Fruit fly (Drosophila melanogaster): ENCODE measurements around the gene Or98b.

The Or98b gene

DNA sequence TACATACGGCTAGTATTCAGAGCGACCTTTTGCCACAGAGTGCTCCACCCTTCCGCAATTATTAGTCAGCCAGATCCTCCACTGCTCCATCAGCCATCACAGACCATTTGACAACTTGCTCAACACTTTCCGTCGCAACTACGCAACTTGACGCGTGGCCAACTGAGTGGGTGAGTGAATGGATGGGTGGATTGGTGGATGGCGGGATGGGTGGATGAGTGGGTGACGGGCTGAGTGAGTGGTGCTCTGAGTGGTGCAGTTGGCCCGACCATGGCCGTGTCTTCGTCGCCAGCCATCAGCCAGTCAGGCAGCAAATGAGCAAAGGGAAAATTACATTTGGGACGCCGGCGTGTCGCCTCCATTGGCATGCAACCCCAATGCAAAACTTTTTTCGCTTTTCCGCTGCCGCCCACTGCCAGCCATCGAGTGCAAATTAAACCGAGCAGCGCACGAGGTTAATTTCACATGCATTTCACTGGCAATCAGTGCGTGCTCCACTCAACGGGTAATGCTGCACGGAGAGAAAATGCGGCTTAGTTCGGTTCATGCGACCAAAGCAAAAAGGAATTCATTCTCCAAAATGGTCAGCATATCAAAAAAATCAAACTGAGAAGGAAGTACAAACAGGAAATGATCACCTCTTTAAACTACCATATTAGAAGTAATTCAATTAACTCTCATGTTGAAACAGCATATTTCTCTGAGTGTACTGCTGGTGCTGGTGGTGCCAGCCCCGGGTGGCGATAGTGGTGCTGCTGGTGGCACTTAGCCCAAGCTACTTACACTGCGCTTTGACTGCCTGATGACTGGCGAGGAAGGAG is 43.9 kb upstream of the Or98b start:
- 0 out of 3 replicates have a peak, but pooled peaks have one; percentile 27 for TF ChIP-seq CG11456 (GFP tag; IDR thresholded peaks at IDR 0.05)
- peak; percentile 58; the same call in 1 of the 3 replicates for TF ChIP-seq z (GFP tag; IDR thresholded peaks at IDR 0.05)
- 0 out of 2 replicates have a peak, but pooled peaks have one; percentile 14 for TF ChIP-seq Ptx1 (GFP tag; IDR thresholded peaks at IDR 0.05)
- no peak for TF ChIP-seq dpn (GFP tag; optimal IDR thresholded peaks at IDR 0.05)
- 0 out of 3 replicates have a peak, but pooled peaks have one; percentile 51 for TF ChIP-seq sr (GFP tag; IDR thresholded peaks at IDR 0.05)
- TF ChIP-seq slp2 (GFP tag; optimal IDR thresholded peaks at IDR 0.05): no peak
- no peak for TF ChIP-seq CG8359 (GFP tag; optimal IDR thresholded peaks at IDR 0.05; ENCODE audit: borderline replicate concordance)
- no peak for TF ChIP-seq shn (GFP tag; optimal IDR thresholded peaks at IDR 0.05)
- TF ChIP-seq Ets65A (GFP tag): peak; percentile 93
- TF ChIP-seq gem (tag; optimal IDR thresholded peaks at IDR 0.05): peak; percentile 1
- no peak for TF ChIP-seq Sry-β (GFP tag; optimal IDR thresholded peaks at IDR 0.05)
- TF ChIP-seq Drgx (GFP tag; IDR thresholded peaks at IDR 0.05): no peak
- TF ChIP-seq prd (optimal IDR thresholded peaks at IDR 0.05): no peak
- 0 out of 3 replicates have a peak, but pooled peaks have one; percentile 19 for TF ChIP-seq prd (GFP tag; IDR thresholded peaks at IDR 0.05)
- TF ChIP-seq CG3838 (GFP tag; optimal IDR thresholded peaks at IDR 0.05): no peak
- TF ChIP-seq CG1603 (tag; optimal IDR thresholded peaks at IDR 0.05): peak; percentile 42
- TF ChIP-seq CG10431 (GFP tag; optimal IDR thresholded peaks at IDR 0.05): no peak

DNA sequence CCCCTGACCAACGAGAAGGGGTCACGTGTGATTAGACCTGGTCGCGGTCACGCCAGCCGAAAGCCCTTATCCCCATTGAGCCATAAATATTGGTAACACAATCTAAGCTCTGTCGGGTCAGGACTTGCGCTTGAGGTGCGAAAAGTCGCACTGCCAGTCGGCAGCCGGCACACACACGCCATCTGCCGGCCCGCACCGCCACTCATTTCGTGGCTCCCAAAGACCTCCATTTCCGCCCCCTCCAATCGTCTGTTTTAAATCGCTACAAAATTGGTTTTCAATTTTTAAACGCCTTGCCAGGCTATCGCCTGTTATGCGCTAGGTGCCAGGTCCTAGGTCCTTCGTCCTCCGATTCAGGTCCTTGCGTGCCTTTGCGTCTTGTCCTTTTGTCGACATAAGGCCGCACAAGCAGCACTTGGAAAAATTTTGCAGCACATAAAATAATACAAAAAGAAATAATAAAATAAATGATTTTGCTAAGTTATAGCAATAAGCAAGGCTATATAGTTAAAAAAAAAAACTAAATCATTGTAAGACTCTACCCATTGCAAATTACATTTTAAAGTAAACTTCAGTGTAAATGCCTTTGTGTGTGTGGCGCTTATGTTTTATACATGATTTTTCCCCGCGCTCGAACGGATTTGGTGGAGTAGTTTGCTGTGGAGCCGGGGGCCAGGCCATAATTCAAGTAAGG is 34.7 kb upstream of the Or98b start:
- TF ChIP-seq bcd (GFP tag; optimal IDR thresholded peaks at IDR 0.05) (no peak), Hr51 (GFP tag; optimal IDR thresholded peaks at IDR 0.05) (peak in 1 of 2 experiments; percentile 2), CG9876 (GFP tag; optimal IDR thresholded peaks at IDR 0.05) (no peak), CG13894 (tag; optimal IDR thresholded peaks at IDR 0.05) (peak; percentile 19), CG12219 (GFP tag; optimal IDR thresholded peaks at IDR 0.05) (no peak), Med (GFP tag) (peak; percentile 63), CTCF (GFP tag; optimal IDR thresholded peaks at IDR 0.05) (peak; percentile 83), CG15514 (GFP tag; optimal IDR thresholded peaks at IDR 0.05) (no peak), CG12769 (tag; optimal IDR thresholded peaks at IDR 0.05) (no peak), sens (GFP tag) (peak; percentile 26), CG2875 (GFP tag; optimal IDR thresholded peaks at IDR 0.05) (no peak), CG3281 (GFP tag; optimal IDR thresholded peaks at IDR 0.05) (peak; percentile 18), CG5180 (GFP tag; optimal IDR thresholded peaks at IDR 0.05) (no peak), Taf1 (GFP tag; IDR thresholded peaks at IDR 0.05) (no peak), Ets65A (GFP tag) (peak; percentile 42), row (GFP tag; IDR thresholded peaks at IDR 0.05) (peak; percentile 45), gt (GFP tag; IDR thresholded peaks at IDR 0.05) (no peak), Hmx (GFP tag; optimal IDR thresholded peaks at IDR 0.05) (no peak), dysf (GFP tag; IDR thresholded peaks at IDR 0.05) (0 out of 3 replicates have a peak, but pooled peaks have one; percentile 12), phol (tag; optimal IDR thresholded peaks at IDR 0.05) (peak; percentile 9), Lpt (GFP tag; optimal IDR thresholded peaks at IDR 0.05) (no peak), CG4730 (GFP tag; IDR thresholded peaks at IDR 0.05) (no peak), Dbx (GFP tag; IDR thresholded peaks at IDR 0.05) (no peak), ttk (GFP tag; IDR thresholded peaks at IDR 0.05) (0 out of 2 replicates have a peak, but pooled peaks have one; percentile 18), Fer1 (GFP tag; optimal IDR thresholded peaks at IDR 0.05) (peak; percentile 41), Fer3 (tag; optimal IDR thresholded peaks at IDR 0.05) (peak; percentile 37), Sry-δ (GFP tag; optimal IDR thresholded peaks at IDR 0.05) (no peak), Ptx1 (GFP tag; IDR thresholded peaks at IDR 0.05) (peak; percentile 28; the same call in 1 of the 2 replicates), CG11695 (GFP tag; IDR thresholded peaks at IDR 0.05) (no peak), CG18599 (GFP tag; optimal IDR thresholded peaks at IDR 0.05) (peak; percentile 56), B-H2 (GFP tag; optimal IDR thresholded peaks at IDR 0.05) (no peak), CG10147 (GFP tag; optimal IDR thresholded peaks at IDR 0.05) (peak; percentile 6), gem (tag; optimal IDR thresholded peaks at IDR 0.05) (no peak), H15 (GFP tag; IDR thresholded peaks at IDR 0.05) (no peak)
